Fruit fly (Drosophila melanogaster) whole organism, adult: Measurements from ENCODE around the gene Hmgcr.

Source experiments
- CG11617 ChIP-seq: fragments of 200-800 bp; sonication (Bioruptor generic); optimal IDR thresholded peaks from 2 replicates; lab custom pipeline; 2017; ENCODE audit warnings: mild to moderate bottlenecking, missing biosample characterization, missing genetic modification reagents, missing genetic modification characterization
- CG12768 ChIP-seq: fragments of 200-800 bp; sonication (Bioruptor generic); optimal IDR thresholded peaks from 2 replicates; lab custom pipeline; 2017; ENCODE audit warnings: missing biosample characterization, missing genetic modification characterization, mild to moderate bottlenecking, moderate library complexity, missing genetic modification reagents
- CG14711 ChIP-seq: fragments of 200-800 bp; sonication (Bioruptor generic); optimal IDR thresholded peaks from 2 replicates; lab custom pipeline; 2018; ENCODE audit warnings: missing biosample characterization, mild to moderate bottlenecking, missing genetic modification characterization, moderate library complexity
- CG33017 ChIP-seq: fragments of 200-800 bp; sonication (Bioruptor generic); optimal IDR thresholded peaks from 2 replicates; lab custom pipeline; 2018; ENCODE audit warnings: missing biosample characterization, mild to moderate bottlenecking, missing genetic modification characterization, moderate library complexity
- CG7101 ChIP-seq: fragments of 200-800 bp; sonication (Bioruptor generic); optimal IDR thresholded peaks from 2 replicates; lab custom pipeline; 2018; ENCODE audit warnings: missing biosample characterization, mild to moderate bottlenecking, missing genetic modification characterization, moderate library complexity
- Clk ChIP-seq: fragments of 200-800 bp; sonication (Bioruptor generic); optimal IDR thresholded peaks from 2 replicates; lab custom pipeline; 2017; ENCODE audit warnings: missing biosample characterization, missing genetic modification characterization
- Crg-1 ChIP-seq: fragments of 200-800 bp; sonication (Bioruptor generic); optimal IDR thresholded peaks from 2 replicates; lab custom pipeline; 2016; ENCODE audit warnings: missing biosample characterization, missing genetic modification characterization
- bab1 ChIP-seq: fragments of 200-800 bp; sonication (Bioruptor generic); optimal IDR thresholded peaks from 3 replicates; lab custom pipeline; 2019; ENCODE audit warnings: missing biosample characterization, mild to moderate bottlenecking, missing genetic modification characterization, moderate library complexity
- cnc ChIP-seq, 2 experiments: fragments of >200 bp; optimal IDR thresholded peaks; 2 replicates each; lab custom pipeline; 2017
- pad ChIP-seq: fragments of 200-800 bp; sonication (Bioruptor generic); optimal IDR thresholded peaks from 3 replicates; lab custom pipeline; 2017; ENCODE audit warnings: missing biosample characterization, missing genetic modification characterization, mild to moderate bottlenecking, moderate library complexity, missing genetic modification reagents

DNA sequence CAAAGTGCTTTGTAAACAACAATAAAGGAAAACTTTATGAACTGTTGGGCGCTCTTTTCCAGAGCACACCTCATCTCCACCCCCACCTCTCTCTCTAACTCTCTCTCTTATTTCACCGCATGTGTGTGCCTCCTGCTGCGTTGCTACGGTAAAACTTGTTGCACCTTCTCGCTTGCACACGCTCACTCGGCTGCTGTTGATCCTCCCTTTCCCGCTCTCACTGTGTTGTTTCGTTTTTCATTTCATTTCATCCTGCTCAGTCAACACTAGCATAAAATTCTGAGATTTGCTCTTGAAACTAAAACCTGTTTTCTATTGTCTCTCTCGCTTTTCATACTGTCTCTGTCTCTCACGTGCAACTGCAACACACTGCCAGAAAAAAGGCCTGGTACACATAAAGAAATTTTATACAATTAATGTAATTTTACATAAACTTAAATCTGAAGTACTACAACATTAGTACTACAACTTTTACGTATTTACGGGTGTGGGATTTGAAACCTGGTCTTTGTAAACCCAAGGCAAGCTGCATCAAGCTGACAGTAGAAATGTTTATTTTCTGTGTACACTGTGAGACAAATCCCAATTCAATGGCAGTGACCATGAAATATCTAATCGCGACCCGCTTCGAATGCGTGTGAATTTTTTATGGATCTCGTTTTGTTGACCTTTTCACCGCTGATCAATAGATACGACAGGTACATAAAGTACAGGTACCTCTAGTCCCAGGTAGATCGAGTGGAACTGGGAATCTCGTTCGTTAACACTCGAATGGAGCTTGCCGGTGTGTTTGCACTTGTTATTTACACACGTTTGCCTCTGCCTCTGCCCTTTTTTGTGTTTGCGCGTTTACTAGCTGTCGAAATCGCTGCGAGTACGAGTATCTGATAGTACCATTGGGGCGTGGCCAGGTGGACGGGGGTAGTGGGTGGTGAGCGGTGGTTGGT lies 49.6 kb downstream of the Hmgcr start:
- TF ChIP-seq CG33017 (tag; lab: Kevin White, UChicago) (peak; percentile 38), CG11617 (peak; percentile 42), bab1 (GFP tag; lab: Kevin White, UChicago) (no peak), cnc (optimal IDR thresholded peaks at IDR 0.05; lab: Kevin White, UChicago) (no peak), CG14711 (tag; lab: Kevin White, UChicago) (no peak), pad (GFP tag; lab: Kevin White, UChicago) (peak; percentile 68), Crg-1 (GFP tag; lab: Kevin White, UChicago) (peak; percentile 62), CG7101 (tag; lab: Kevin White, UChicago) (peak; percentile 33), Clk (GFP tag; lab: Kevin White, UChicago) (peak; percentile 42), CG12768 (GFP tag; lab: Kevin White, UChicago) (peak; percentile 79)
